Fruit fly (Drosophila melanogaster): ENCODE measurements around the gene nis.

nis gene

dm6 chr2L:1575604-1576003, 11.4 kb downstream of the nis start (continued):
- TF ChIP-seq CG1647 (GFP tag; optimal IDR thresholded peaks at IDR 0.05): no peak
- TF ChIP-seq Pdp1 (GFP tag; optimal IDR thresholded peaks at IDR 0.05): peak in 1 of 2 experiments; percentile 22
- TF ChIP-seq CG2875 (GFP tag; optimal IDR thresholded peaks at IDR 0.05): no peak
- TF ChIP-seq lmd (GFP tag; IDR thresholded peaks at IDR 0.05): peak; percentile 50; the same call in 1 of the 2 replicates
- no peak for TF ChIP-seq CG2116 (GFP tag; optimal IDR thresholded peaks at IDR 0.05)
- peak; percentile 29; the same call in 1 of the 2 replicates for TF ChIP-seq Nf-YA (GFP tag; IDR thresholded peaks at IDR 0.05)
- peak; percentile 25; the same call in 1 of the 2 replicates for TF ChIP-seq CG14667 (GFP tag; IDR thresholded peaks at IDR 0.05)
- TF ChIP-seq CG6689 (GFP tag; IDR thresholded peaks at IDR 0.05): peak; percentile 63
- no peak for TF ChIP-seq sim (GFP tag; IDR thresholded peaks at IDR 0.05)
- TF ChIP-seq CG18262 (tag; optimal IDR thresholded peaks at IDR 0.05): peak; percentile 26
- no peak for TF ChIP-seq pzg (GFP tag; optimal IDR thresholded peaks at IDR 0.05)
- no peak for TF ChIP-seq pho (GFP tag; optimal IDR thresholded peaks at IDR 0.05)
- TF ChIP-seq nau (GFP tag; optimal IDR thresholded peaks at IDR 0.05): peak; percentile 22
- TF ChIP-seq row (GFP tag; IDR thresholded peaks at IDR 0.05): peak; percentile 39; the same call in 1 of the 3 replicates
- no peak for TF ChIP-seq Poxn (GFP tag; IDR thresholded peaks at IDR 0.05)
- no peak for TF ChIP-seq dpn (GFP tag; optimal IDR thresholded peaks at IDR 0.05)
- no peak for TF ChIP-seq scrt (GFP tag; optimal IDR thresholded peaks at IDR 0.05)
- TF ChIP-seq CG1233 (GFP tag; optimal IDR thresholded peaks at IDR 0.05): peak; percentile 19
- peak; percentile 40; the same call in 1 of the 2 replicates for TF ChIP-seq Ada2b (GFP tag; IDR thresholded peaks at IDR 0.05)
- TF ChIP-seq CG15073 (GFP tag; optimal IDR thresholded peaks at IDR 0.05): no peak
- TF ChIP-seq croc (GFP tag; conservative IDR thresholded peaks at IDR 0.05): 0 out of 3 replicates have a peak, but pooled peaks have one; percentile 15
- TF ChIP-seq CG17385 (GFP tag; optimal IDR thresholded peaks at IDR 0.05): peak; percentile 9
- TF ChIP-seq CG14710 (tag; optimal IDR thresholded peaks at IDR 0.05): no peak
- TF ChIP-seq CG42726 (GFP tag; IDR thresholded peaks at IDR 0.05; ENCODE audit: partially characterized antibody): no peak
- no peak for TF ChIP-seq ERR (GFP tag; optimal IDR thresholded peaks at IDR 0.05)
- TF ChIP-seq CG11504 (tag; optimal IDR thresholded peaks at IDR 0.05): peak; percentile 73
- no peak for TF ChIP-seq CG9437 (GFP tag; optimal IDR thresholded peaks at IDR 0.05)
- peak; percentile 3 for TF ChIP-seq lilli (GFP tag; optimal IDR thresholded peaks at IDR 0.05)
- no peak for TF ChIP-seq cato (GFP tag; optimal IDR thresholded peaks at IDR 0.05; ENCODE audit: borderline replicate concordance)
- TF ChIP-seq CG3847 (GFP tag; IDR thresholded peaks at IDR 0.05): no peak
- peak; percentile 29 for TF ChIP-seq bcd (GFP tag; optimal IDR thresholded peaks at IDR 0.05)
- TF ChIP-seq dysf (GFP tag; IDR thresholded peaks at IDR 0.05): peak; percentile 58
- no peak for TF ChIP-seq Myb (GFP tag; optimal IDR thresholded peaks at IDR 0.05)
- no peak for TF ChIP-seq luna (GFP tag; optimal IDR thresholded peaks at IDR 0.05)
- peak; percentile 47 for TF ChIP-seq unpg (GFP tag; optimal IDR thresholded peaks at IDR 0.05)
- TF ChIP-seq CG8478 (optimal IDR thresholded peaks at IDR 0.05): no peak
- peak; percentile 31; the same call in 1 of the 2 replicates for TF ChIP-seq CG6272 (GFP tag; IDR thresholded peaks at IDR 0.05)
- TF ChIP-seq CG2712 (tag; optimal IDR thresholded peaks at IDR 0.05): peak; percentile 54
- TF ChIP-seq CG13287 (GFP tag; IDR thresholded peaks at IDR 0.05; ENCODE audit: partially characterized antibody): no peak
- TF ChIP-seq CG9932 (GFP tag; IDR thresholded peaks at IDR 0.05): no peak
- no peak for TF ChIP-seq Dbx (GFP tag; IDR thresholded peaks at IDR 0.05)
- peak; percentile 52; the same call in 2 of the 3 replicates for TF ChIP-seq ase (GFP tag; IDR thresholded peaks at IDR 0.05)
- no peak for TF ChIP-seq Lhr (GFP tag; optimal IDR thresholded peaks at IDR 0.05)
- TF ChIP-seq CG18476 (GFP tag; optimal IDR thresholded peaks at IDR 0.05): no peak
- TF ChIP-seq dmrt99B (tag; optimal IDR thresholded peaks at IDR 0.05): peak; percentile 56
- no peak for TF ChIP-seq NC2α (GFP tag; optimal IDR thresholded peaks at IDR 0.05)
- TF ChIP-seq CG15269 (tag; optimal IDR thresholded peaks at IDR 0.05): no peak
- no peak for TF ChIP-seq CG9215 (GFP tag; IDR thresholded peaks at IDR 0.05)
- TF ChIP-seq cg (GFP tag; optimal IDR thresholded peaks at IDR 0.05): no peak
- peak; percentile 56 for TF ChIP-seq H2.0 (GFP tag; IDR thresholded peaks at IDR 0.05)
- TF ChIP-seq Elba2 (GFP tag; optimal IDR thresholded peaks at IDR 0.05): no peak
